Fruit fly (Drosophila melanogaster) S2 (cell line): ENCODE data around the gene Cyp4ac2.

Source experiments
- CG8478 ChIP-seq: fragments of >200 bp; optimal IDR thresholded peaks from 2 replicates; lab custom pipeline; 2018
- CTCF ChIP-seq, 2 experiments: fragments of >200 bp; optimal IDR thresholded peaks; 2 replicates each; lab custom pipeline; 2018

Cyp4ac2 gene

DNA sequence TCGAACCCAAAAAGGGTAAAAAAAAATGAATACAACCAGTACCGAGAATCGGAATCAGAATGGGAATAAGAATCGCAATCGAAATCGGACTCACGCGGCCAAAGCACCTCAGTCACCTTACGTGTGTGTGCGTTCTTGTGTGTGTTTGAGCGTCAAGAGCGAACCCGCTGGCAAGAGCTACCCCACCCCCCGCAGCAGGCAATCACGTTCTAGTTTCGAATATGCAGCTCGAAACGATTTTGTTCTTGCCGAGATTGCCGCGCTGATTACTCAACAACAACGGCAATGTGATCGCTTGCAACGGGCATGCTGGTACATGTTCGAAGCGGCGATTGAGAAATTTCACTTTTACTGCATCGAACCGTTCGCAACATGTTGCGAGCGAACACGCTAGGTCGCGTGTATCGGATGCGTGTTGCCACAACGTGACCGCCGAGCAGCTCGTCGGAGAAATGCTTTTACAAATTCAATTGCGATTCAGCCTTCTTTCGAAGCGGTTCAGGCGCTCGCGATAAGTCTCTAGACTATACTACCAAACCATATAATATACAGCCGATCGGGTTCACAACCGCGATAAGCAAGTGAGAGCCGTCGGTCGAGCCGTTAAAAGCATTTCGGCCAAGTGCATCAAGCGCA is 39.2 kb downstream of the Cyp4ac2 start:
- peak in 1 of 2 experiments; percentile 14 for TF ChIP-seq CTCF (optimal IDR thresholded peaks at IDR 0.05; lab: Kevin White, UChicago)
- no peak for TF ChIP-seq CG8478

DNA sequence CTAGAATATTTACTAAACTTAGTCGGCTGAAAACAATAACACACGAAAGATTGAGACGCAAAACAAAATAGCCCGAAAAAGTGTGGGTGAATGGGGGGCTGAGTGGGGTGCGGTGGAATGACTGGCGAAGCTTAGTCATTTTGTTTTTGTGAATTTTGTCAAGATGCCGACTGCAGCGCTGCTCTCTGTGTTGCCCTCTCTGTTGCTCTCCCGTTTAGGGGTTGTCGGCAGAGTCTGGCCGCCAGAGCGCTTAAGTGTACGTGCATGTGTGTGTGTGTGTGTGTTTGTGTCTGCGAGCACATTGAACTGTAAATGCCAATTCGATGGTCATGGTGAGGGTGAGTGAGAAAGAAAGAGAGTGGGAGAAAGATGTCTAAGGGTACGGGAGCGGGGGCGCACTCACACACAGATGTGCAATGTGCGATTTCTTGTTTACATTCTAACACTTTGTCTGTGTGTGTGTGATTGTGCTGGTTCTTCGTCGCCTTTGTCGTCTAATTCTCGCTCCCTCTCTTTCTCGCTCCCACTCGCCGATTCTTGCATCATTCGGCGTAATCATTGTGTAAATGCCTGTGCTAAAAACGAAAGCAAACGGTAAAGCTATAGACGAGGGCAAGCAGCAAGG is 40.3 kb downstream of the Cyp4ac2 start:
- TF ChIP-seq CTCF (optimal IDR thresholded peaks at IDR 0.05; lab: Kevin White, UChicago), result peak in 1 of 2 experiments; percentile 29
- TF ChIP-seq CG8478, result no peak

DNA sequence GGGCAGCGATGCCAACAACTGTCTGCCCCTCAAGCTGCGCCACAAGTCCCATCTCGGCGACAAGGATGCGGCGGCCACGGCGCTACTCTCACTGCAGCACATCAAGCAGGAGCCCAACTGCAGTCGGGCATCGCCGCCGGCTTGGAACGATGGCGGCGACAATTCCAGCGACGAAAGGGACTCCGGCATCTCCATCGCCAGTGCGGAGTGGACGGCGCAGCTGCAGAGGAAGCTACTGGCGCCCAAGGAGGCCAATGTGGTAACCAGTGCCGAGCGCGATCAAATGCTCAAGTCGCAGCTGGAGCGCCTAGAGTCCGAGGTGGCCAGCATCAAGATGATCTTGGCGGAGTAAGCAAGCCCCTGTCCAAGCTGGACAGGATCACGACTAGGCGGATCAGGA is 43.2 kb downstream of the Cyp4ac2 start:
- TF ChIP-seq CG8478 (no peak), CTCF (optimal IDR thresholded peaks at IDR 0.05; lab: Kevin White, UChicago) (no peak)

DNA sequence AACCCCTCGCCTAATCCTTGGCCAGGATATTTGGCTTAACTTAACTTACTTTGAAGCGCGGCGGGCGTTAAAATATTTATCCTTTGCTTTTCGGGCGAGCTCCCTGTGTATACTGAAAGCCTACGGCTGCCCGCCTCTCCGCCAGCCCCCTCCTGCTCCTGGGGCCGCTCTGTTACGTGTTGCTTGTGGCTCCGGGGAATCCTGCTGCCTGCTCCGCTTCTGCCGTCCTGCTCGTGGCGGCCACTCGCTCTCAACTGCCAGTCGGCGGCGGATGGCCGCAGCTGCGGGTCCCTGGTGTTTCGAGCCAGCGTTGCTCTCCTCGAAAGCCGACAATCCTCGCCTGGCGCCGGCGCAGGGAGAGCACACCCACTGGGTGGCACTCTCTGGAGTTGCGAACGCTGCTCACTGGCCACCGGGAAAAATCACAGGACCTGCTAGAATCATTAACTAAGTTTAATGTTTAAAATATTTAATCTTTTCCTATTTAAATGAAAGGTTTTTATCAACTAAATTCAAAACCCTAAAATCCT is 48.5 kb downstream of the Cyp4ac2 start, which contains the start of gene CG14024:
Gene CG14024 (minus strand): TSS at position 266 of the 530 bp plus-strand sequence.
- TF ChIP-seq CG8478, result no peak
- no peak for TF ChIP-seq CTCF (optimal IDR thresholded peaks at IDR 0.05; lab: Kevin White, UChicago)
